Worm (Caenorhabditis elegans): Measurements from ENCODE around the gene taf-6.1.

The taf-6.1 gene

DNA sequence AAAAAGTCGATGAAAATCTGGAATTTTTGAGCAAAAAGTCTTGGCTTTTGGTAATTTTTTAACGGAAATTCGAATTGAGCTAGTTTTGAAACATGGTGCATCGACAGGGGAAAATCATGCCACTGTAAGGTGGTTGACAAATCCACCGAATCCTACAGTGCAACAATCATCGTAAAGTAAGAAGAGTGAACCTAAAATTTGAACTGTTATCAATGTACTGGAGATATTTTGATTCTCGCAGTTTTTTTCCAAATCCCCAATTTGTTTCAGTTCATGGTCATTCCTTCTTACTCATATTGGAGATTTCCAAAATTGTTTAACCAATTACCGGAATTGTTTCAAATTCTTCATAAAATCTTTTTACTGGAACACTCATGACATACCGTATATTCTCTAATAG lies 25.0 kb downstream of the taf-6.1 start:
- TF ChIP-seq tra-1 (GFP tag; IDR thresholded peaks at IDR 0.05), result peak; percentile 54; the same call in 1 of the 2 replicates
- peak; percentile 25 for TF ChIP-seq mep-1 (tag; optimal IDR thresholded peaks at IDR 0.05)
- TF ChIP-seq set-16 (GFP tag; IDR thresholded peaks at IDR 0.05), result no peak
- peak; percentile 19; the same call in 1 of the 2 replicates for TF ChIP-seq lin-38 (GFP tag; IDR thresholded peaks at IDR 0.05)
- TF ChIP-seq ceh-62 (tag; optimal IDR thresholded peaks at IDR 0.05), result no peak
- no peak for TF ChIP-seq nhr-6 (tag; optimal IDR thresholded peaks at IDR 0.05)
- TF ChIP-seq madf-5 (GFP tag; IDR thresholded peaks at IDR 0.05), result peak in 1 of 2 experiments; percentile 24; a peak in 1 of 4 replicates
- TF ChIP-seq zfp-3 (GFP tag; conservative IDR thresholded peaks at IDR 0.05), result peak; percentile 59; the same call in 1 of the 2 replicates
- TF ChIP-seq dmd-6 (GFP tag; IDR thresholded peaks at IDR 0.05), result peak; percentile 43; the same call in 1 of the 2 replicates
- no peak for TF ChIP-seq rbr-2 (tag; optimal IDR thresholded peaks at IDR 0.05)
- peak; percentile 30 for TF ChIP-seq ama-1 (optimal IDR thresholded peaks at IDR 0.05)
- peak; percentile 58; the same call in 1 of the 2 replicates for TF ChIP-seq D1046.2 (GFP tag; IDR thresholded peaks at IDR 0.05)

DNA sequence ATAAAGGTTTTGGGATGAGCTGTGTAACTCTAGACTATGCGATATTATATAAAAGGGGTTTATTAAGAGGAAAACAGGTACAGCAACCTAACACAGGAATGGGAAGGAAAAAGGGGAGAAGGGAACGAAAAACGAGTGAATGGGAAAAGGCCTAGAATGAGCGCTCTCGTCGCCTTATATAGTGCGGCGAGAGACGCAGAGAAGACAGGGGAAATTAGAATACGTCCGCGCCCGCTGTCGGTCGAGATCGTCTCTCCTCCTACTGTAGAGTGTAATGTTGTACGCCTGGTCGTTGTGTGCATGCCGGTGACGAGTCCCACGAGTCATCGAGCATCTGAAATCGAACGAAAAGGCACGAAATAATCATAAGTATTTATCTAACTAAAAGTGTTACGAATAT lies 25.5 kb downstream of the taf-6.1 start:
- peak; percentile 8; the same call in 1 of the 2 replicates for TF ChIP-seq Y48G9A.11 (GFP tag; IDR thresholded peaks at IDR 0.05)
- no peak for TF ChIP-seq F26F4.8 (GFP tag; conservative IDR thresholded peaks at IDR 0.05)
- TF ChIP-seq unc-62 (GFP tag; optimal IDR thresholded peaks at IDR 0.05 in 1 of 2), result no peak
- no peak for TF ChIP-seq unc-62 (tag; optimal IDR thresholded peaks at IDR 0.05)
- TF ChIP-seq cey-2 (tag; optimal IDR thresholded peaks at IDR 0.05; ENCODE audit: borderline replicate concordance, insufficient read depth), result no peak
- peak; percentile 55 for TF ChIP-seq lin-38 (GFP tag; IDR thresholded peaks at IDR 0.05)
- no peak for TF ChIP-seq dmd-9 (GFP tag; IDR thresholded peaks at IDR 0.05)

DNA sequence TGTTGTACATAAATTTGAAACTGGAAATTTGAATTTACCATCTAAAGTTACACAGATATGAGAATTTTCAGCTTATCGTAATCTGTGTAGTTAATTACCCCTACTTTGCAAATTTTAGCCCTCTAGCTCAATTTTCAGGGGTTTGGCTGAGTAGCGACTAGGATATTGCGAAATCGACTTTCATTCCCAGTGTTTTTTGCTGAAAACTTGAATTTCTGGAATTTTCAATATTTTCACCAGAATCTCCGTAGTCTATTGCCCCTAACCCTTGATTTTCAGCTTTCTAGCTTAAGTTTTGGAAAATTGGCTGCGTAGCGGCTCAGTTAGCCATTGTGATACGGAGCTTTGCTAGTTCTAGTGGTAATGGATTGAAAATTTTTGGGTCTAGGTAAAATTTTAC lies 29.4 kb downstream of the taf-6.1 start:
- no peak for TF ChIP-seq spr-1 (tag; optimal IDR thresholded peaks at IDR 0.05)
- peak; percentile 77 for TF ChIP-seq aha-1 (tag)
- TF ChIP-seq dmd-6 (GFP tag; IDR thresholded peaks at IDR 0.05), result no peak
- peak; percentile 59 for TF ChIP-seq zfp-2 (tag; optimal IDR thresholded peaks at IDR 0.05)

DNA sequence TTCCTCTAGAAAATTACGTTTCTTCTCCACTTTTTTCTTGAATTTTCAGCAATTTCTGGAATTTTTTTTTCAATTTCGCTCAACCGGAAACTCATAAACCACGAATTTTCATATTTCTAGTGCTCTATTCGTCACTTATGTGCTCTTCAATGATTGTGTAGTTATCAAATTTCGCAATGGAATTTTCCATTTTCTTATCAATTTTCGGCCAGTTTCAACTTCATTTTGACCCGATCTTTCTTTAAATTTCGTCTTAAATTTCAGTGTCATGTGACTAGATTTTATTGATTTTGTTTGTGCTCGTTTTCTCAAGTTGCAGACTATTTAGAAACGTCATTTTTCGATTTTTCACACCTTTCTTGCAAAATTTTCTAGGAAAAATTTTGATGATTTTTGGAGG lies 31.9 kb downstream of the taf-6.1 start:
- TF ChIP-seq ceh-44 (GFP tag; IDR thresholded peaks at IDR 0.05) (no peak), nhr-10 (tag; optimal IDR thresholded peaks at IDR 0.05) (no peak), zfp-3 (GFP tag; conservative IDR thresholded peaks at IDR 0.05) (no peak), dve-1 (tag; optimal IDR thresholded peaks at IDR 0.05; ENCODE audit: insufficient read depth) (peak; percentile 30), nhr-28 (tag; optimal IDR thresholded peaks at IDR 0.05) (peak; percentile 69), hif-1 (tag; optimal IDR thresholded peaks at IDR 0.05) (no peak), lin-29 (GFP tag; IDR thresholded peaks at IDR 0.05) (no peak), zfp-2 (tag; optimal IDR thresholded peaks at IDR 0.05) (no peak), rbr-2 (tag; optimal IDR thresholded peaks at IDR 0.05) (no peak), nhr-25 (tag; optimal IDR thresholded peaks at IDR 0.05; ENCODE audit: borderline replicate concordance, insufficient read depth) (no peak), daf-16 (GFP tag; optimal IDR thresholded peaks at IDR 0.05) (no peak), daf-16 (tag; optimal IDR thresholded peaks at IDR 0.05) (peak; percentile 42), daf-19 (GFP tag; conservative IDR thresholded peaks at IDR 0.05) (no peak), unc-130 (GFP tag; optimal IDR thresholded peaks at IDR 0.05) (no peak), pqm-1 (tag; optimal IDR thresholded peaks at IDR 0.05) (peak; percentile 70), mxl-3 (GFP tag; optimal IDR thresholded peaks at IDR 0.05) (no peak), R02D3.7 (tag; optimal IDR thresholded peaks at IDR 0.05) (no peak), php-3 (GFP tag; IDR thresholded peaks at IDR 0.05) (0 out of 2 replicates have a peak, but pooled peaks have one; percentile 44), ceh-28 (tag; optimal IDR thresholded peaks at IDR 0.05) (no peak), Y105C5A.15 (GFP tag; IDR thresholded peaks at IDR 0.05) (no peak), skn-1 (tag; optimal IDR thresholded peaks at IDR 0.05) (no peak), nhr-102 (tag; optimal IDR thresholded peaks at IDR 0.05) (no peak), egl-43 (GFP tag; IDR thresholded peaks at IDR 0.05) (no peak), sdz-12 (GFP tag; optimal IDR thresholded peaks at IDR 0.05) (no peak), tag-97 (GFP tag; IDR thresholded peaks at IDR 0.05) (no peak), dpl-1 (GFP tag; optimal IDR thresholded peaks at IDR 0.05) (no peak), vab-7 (GFP tag; IDR thresholded peaks at IDR 0.05) (no peak), ZK546.5 (tag; optimal IDR thresholded peaks at IDR 0.05) (no peak), attf-4 (tag; optimal IDR thresholded peaks at IDR 0.05) (no peak), F26F4.8 (GFP tag; conservative IDR thresholded peaks at IDR 0.05) (no peak)

Measured in whole organism, L4 larva.